Fruit fly (Drosophila melanogaster) whole organism, larva: ENCODE data around the gene Lint-1.

Experiments
- noc ChIP-seq: fragments of 200-800 bp; sonication (Bioruptor generic); optimal IDR thresholded peaks from 3 replicates; lab custom pipeline; 2019; ENCODE audit warnings: missing biosample characterization, mild to moderate bottlenecking, missing genetic modification characterization, moderate library complexity

Gene Lint-1

DNA sequence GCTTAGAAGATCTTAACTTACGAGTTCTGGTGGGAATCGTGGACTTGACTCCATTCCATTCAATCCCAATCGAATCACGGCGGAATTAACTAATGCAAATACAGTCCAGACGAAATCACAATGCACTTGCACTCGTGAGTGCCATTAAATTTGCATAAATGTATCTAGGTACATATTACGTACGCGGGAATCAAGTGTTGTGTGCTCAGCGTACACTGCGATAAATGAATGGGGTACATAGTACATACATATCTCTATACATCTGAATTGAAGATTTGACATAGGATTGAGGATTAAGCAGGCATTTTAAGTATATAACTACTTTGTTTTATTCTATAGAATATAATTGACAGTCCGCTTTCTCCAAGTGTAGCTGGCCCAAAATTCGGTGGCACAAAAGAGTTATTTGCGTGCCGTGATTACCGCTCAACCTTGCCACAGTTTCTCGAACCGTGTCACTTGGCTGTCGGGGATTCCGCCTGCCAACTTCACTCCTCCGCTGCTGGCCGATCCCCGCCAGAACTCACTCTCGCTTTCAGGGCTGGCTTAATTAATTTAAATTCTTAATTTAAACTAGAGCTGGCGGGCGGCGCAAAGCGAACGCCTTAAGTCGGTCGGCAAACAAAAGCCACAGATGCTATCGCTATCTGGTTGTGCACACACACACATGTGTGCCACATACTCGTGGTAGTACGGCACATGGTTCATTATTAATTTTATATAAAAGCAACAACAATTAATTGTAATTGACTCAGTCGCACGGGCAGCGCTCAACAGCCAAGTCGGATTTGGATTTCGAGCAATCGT, 7.1 kb upstream of the Lint-1 start, which contains the start of the genes CG15199 and CG15202:
Gene CG15199, minus strand, starts transcription at position 51 of the 807 bp plus-strand sequence.
Gene CG15202, plus strand, starts transcription at position 757 of the 807 bp plus-strand sequence.
- no peak for TF ChIP-seq noc

DNA sequence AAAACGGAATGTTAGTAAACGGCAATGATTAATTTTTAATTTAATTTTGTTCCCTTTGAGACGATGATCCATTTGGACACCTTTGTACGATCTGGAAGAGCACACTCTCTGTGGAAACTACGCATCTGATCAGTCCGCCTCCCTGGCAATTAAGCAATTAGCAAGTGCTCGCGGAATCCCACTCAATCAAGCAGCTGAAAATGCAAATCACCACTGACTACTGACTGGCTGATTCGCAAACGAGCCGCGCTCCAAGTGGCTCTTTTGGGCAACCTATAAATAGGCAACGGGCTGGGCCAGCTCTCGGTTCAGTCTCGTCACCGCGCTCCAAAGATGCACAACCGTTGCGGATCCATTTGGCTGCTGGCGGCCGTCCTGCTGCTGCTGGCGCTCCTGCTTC, 5.3 kb upstream of the Lint-1 start, which contains the start of gene CG15201:
Gene CG15201, plus strand, starts transcription at position 301 of the 400 bp plus-strand sequence.
- no peak for TF ChIP-seq noc

dm6 chrX:11144575-11144974, 4.5 kb upstream of the Lint-1 start:
- no peak for TF ChIP-seq noc

DNA sequence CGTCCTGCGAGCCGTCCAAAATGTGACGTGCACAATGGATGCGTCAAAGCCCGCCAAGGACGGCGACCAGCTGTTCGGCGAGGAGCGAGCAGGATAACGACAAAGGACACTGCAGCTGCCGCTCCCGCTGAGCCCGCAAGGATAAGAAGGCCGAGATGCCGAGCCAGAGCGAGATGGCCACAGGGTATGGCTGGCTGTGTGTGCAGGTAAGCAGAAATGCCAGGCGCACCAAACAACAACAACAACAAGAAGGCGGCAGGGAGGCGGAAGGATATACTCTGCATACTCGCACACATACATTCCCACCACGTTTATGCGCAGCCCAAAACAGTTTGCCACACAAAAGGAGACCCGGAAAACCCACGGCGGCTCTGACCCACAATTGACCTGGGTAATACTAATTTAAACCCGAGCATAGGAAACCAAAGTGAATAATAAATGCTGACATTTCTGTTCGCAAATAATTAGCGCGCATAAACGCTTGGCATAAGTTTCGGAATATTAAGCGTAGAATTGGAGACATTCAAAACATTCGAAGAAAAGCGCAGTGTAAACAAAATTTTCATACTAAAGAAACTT, 2.4 kb upstream of the Lint-1 start:
- TF ChIP-seq noc: no peak

dm6 chrX:11147553-11148067, 1.5 kb upstream of the Lint-1 start:
- TF ChIP-seq noc: no peak

DNA sequence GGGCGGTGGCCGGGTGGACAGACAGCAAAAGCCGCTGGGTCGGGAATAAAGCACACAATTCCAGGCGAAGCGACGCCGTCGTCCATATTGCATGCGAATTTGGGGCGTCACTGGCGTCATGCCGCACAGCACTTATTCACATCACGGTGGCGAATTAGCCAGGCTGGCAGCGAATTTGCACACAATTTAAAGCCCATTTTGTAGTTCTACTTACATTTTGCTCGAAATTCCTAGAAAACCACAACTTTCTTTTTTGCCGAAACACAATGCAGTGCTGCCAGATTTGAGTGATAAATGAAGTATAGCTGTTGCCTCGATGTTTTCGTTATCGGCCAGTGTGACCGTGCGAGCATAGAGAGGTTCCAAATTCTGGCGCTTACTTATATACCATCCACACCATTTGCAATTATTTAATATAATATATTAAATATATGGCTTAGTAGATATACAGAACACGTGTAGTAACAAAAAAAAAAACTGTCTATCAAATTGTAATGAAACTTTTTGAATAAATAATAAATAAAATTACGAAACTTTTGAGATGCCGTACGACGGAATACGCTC, 769 bp upstream of the Lint-1 start, which contains the start of gene Ran:
Gene Ran, minus strand, starts transcription at position 445 of the 564 bp plus-strand sequence.
- TF ChIP-seq noc: no peak

dm6 chrX:11153413-11153812, 4.3 kb downstream of the Lint-1 start:
- no peak for TF ChIP-seq noc

DNA sequence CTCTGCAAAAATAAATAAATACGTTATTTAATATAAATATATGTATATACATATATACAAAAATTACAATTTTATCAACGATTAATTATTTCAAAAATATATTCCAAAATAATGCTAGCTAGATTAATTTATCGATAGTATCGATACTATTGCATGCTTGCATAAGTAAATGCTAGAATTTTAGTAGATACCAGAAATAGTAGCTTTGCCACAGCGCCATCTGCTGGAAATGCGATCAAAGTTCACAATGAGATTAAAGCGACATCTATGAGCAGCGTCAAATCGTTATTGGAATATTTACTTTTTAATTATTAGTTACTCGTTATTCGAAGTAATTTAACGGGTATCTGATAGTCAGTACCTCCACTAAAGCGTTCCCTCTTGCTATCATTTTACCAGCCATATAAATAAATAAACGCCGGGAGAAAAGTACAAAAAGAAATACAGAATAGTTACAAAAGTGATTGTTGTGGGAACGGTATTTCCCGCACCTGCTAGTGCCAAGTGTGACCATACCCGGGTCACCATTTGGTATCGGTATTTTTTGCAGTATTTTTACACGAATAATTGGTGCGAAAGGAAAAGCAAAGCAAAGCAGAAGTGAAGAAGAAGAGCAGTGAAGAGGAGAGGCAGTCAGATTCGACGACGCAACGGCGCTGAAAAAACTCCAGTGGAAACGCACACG, 4.8 kb downstream of the Lint-1 start, which contains the start of the genes rtv and Dlic:
Gene rtv, minus strand, starts transcription at position 165 of the 685 bp plus-strand sequence.
Gene Dlic, plus strand, starts transcription at position 596 of the 685 bp plus-strand sequence.
- no peak for TF ChIP-seq noc

DNA sequence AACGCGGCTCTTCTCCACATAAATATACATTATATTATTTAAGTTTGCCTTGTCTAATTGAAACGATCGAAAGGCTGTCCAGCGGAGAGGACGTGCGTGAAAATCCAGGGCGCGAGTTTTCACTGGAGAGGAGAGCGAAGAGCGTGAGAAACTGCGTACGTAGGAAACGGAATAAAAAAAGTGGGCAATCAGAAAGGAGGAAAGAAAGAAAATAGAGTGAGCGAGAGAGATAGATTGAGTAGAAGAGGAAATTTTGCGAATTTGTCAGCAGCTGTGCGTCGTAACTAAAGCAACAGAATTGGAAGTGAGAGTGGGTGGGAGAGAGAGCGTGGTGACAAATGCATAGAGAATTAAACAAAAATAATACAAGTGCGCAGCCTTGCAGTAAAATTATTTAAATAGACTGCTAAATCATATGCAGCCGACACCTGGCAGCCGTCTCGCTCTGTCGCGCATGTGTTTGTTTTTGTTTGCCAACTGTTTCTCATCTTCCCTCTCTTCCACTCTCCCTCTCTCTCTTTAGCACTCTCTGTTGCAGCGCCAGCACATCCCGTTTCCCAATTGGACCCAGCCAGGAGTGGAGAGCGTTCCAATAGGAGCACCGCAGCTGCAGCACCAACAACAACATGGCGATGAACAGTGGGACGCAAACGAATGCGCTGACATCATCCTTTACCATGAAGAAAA, 5.5 kb downstream of the Lint-1 start:
- no peak for TF ChIP-seq noc

- TF ChIP-seq noc: peak; percentile 39
These were observed 6.9 kb downstream of the Lint-1 start for dm6 chrX:11155808-11156589.

DNA sequence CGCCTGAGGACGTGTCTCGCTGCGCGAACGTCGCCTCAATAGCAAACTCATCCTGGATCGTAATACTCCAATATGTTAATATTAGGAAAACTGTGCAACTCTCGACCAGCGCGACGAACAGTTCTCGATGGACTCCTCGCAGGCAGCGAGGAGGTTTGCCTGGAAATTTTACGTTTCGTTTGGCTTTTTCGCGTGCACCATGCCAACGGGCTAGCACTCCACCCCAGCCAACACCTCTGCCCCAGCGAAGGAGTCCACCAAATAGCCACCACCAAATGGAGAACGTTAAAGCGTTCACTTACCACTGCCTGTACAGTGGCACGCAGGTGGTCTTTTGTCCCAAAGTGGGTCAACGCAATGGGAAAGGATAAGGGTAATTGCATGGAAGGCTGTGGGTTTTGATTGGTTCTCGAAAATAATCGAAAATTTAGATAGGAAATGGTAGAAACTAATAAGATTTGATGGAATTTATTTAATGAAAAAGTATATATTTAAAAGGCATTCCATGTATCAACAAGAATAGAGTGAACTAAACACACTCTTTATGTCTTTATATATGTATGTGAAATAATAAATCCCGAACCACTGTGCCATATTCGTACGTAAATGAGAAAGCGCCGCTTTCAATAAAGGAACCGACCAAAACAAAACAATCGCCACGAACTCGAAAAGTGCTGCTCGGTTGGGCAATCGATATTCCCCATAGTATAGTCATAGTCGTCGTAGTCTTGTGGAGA, 10.8 kb downstream of the Lint-1 start, which contains the start of gene CG32668:
Gene CG32668, minus strand, starts transcription at position 51 of the 737 bp plus-strand sequence.
- TF ChIP-seq noc: no peak

DNA sequence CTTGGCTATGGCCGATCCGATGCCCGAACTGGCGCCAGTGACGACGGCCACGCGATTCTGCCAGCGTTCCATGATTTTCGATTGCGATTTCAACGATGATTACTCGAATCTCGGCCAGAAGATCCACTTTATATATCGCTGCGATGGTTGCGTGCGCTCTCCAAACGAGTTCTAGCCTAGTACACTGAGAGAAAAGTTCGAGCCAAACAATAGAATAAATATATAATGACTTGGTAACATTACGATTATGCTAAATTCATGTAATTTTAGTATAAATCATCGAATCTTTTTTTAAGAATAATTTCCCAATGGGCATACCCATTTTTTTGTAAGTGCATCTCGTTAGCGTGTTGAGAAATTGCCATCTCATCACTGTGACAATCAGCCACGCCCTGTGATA, 19.8 kb downstream of the Lint-1 start, which contains the start of gene Antdh:
Gene Antdh, minus strand, starts transcription at position 101 of the 400 bp plus-strand sequence.
- no peak for TF ChIP-seq noc

DNA sequence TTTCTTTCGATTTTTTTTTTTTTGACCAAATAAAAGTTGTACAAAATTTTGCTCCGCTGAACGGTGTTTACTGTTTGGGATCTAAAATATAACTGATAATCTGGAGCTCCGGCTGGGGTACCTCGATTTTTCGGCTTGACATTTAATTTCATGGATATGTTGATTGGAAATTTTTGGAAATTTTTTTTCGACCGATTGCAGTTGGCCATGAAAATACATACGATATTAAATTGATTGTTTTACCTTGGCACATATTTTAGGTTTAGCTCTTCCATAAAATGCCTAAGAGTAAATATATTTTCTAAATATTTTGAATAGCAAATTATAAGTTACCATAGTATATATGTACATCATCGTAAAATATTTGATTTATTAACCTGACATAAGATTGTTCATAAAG, 21.5 kb downstream of the Lint-1 start, which contains the start of gene CG1394:
Gene CG1394, minus strand, starts transcription at position 101 of the 400 bp plus-strand sequence.
- no peak for TF ChIP-seq noc

- TF ChIP-seq noc: no peak
These were observed 26.9 kb downstream of the Lint-1 start for dm6 chrX:11176073-11176472.
